Fruit fly (Drosophila melanogaster) whole organism, embryonic: Measurements from ENCODE around the gene ZnT63C.

Source experiments
- Atf6 ChIP-seq: fragments of 200-800 bp; sonication (Bioruptor generic); IDR thresholded peaks from 2 replicates; pipeline ENCODE4 v1.3.6; 2022; ENCODE audit warnings: missing biosample characterization, missing genetic modification characterization
- Awh ChIP-seq: fragments of 200-800 bp; sonication (Bioruptor generic); IDR thresholded peaks from 2 replicates; pipeline ENCODE4, ENCODE4 v1.3.6; 2022; ENCODE audit warnings: missing biosample characterization, missing genetic modification characterization
- CG10462 ChIP-seq: fragments of 200-800 bp; sonication (Bioruptor generic); optimal IDR thresholded peaks from 2 replicates; lab custom pipeline; 2016; ENCODE audit warnings: missing biosample characterization, missing genetic modification characterization
- CG11695 ChIP-seq: fragments of 200-800 bp; sonication (Bioruptor generic); IDR thresholded peaks from 3 replicates; pipeline ENCODE4 v1.3.6; 2022; ENCODE audit warnings: missing biosample characterization, missing genetic modification characterization
- CG13296 ChIP-seq: fragments of 200-800 bp; sonication (Bioruptor generic); optimal IDR thresholded peaks from 3 replicates; lab custom pipeline; 2018; ENCODE audit warnings: missing biosample characterization, mild to moderate bottlenecking, missing genetic modification characterization
- CG15011 ChIP-seq: fragments of 200-800 bp; sonication (Bioruptor generic); optimal IDR thresholded peaks from 3 replicates; lab custom pipeline; 2018; ENCODE audit warnings: missing biosample characterization, mild to moderate bottlenecking, missing genetic modification characterization
- CG18764 ChIP-seq: fragments of 200-800 bp; sonication (Bioruptor generic); optimal IDR thresholded peaks from 3 replicates; lab custom pipeline; 2016; ENCODE audit warnings: missing biosample characterization, missing genetic modification characterization
- CG2875 ChIP-seq: fragments of 200-800 bp; sonication (Bioruptor generic); optimal IDR thresholded peaks from 2 replicates; lab custom pipeline; 2017; ENCODE audit warnings: missing biosample characterization, mild to moderate bottlenecking, missing genetic modification characterization, missing genetic modification reagents
- CG32767 ChIP-seq: fragments of 200-800 bp; sonication (Bioruptor generic); IDR thresholded peaks from 2 replicates; pipeline ENCODE4 v1.3.6; 2022; ENCODE audit warnings: missing biosample characterization, missing genetic modification characterization
- CG6689 ChIP-seq: fragments of 200-800 bp; sonication (Bioruptor generic); IDR thresholded peaks from 2 replicates; pipeline ENCODE4 v1.3.6; 2022; ENCODE audit warnings: missing biosample characterization, missing genetic modification characterization
- Dbx ChIP-seq: fragments of 200-800 bp; sonication (Bioruptor generic); IDR thresholded peaks from 3 replicates; pipeline ENCODE4 v1.3.6; 2022; ENCODE audit warnings: missing biosample characterization, missing genetic modification characterization
- Dek ChIP-seq: fragments of 200-800 bp; sonication (Bioruptor generic); optimal IDR thresholded peaks from 3 replicates; lab custom pipeline; 2019; ENCODE audit warnings: missing biosample characterization, mild to moderate bottlenecking, missing genetic modification characterization, moderate library complexity
- ERR ChIP-seq: fragments of 200-800 bp; sonication (Bioruptor generic); optimal IDR thresholded peaks from 2 replicates; lab custom pipeline; 2016; ENCODE audit warnings: missing biosample characterization, missing genetic modification characterization
- Eip74EF ChIP-seq, 2 experiments: fragments of 200-800 bp in 1 of 2; fragments of >200 bp in 1 of 2; sonication (Bioruptor generic) in 1 of 2; optimal IDR thresholded peaks; 2 replicates each; lab custom pipeline; 2017 to 2019; ENCODE audit warnings: missing biosample characterization in 2 of 2, missing genetic modification characterization in 2 of 2, mild to moderate bottlenecking in 1 of 2, moderate library complexity in 1 of 2
- Fer1 ChIP-seq: fragments of 200-800 bp; sonication (Bioruptor generic); optimal IDR thresholded peaks from 2 replicates; lab custom pipeline; 2017; ENCODE audit warnings: missing biosample characterization, mild to moderate bottlenecking, missing genetic modification characterization
- H15 ChIP-seq: fragments of 200-800 bp; sonication (Bioruptor generic); IDR thresholded peaks from 3 replicates; pipeline ENCODE4 v1.3.6; 2022; ENCODE audit warnings: missing biosample characterization, missing genetic modification characterization
- Hey ChIP-seq: fragments of 200-800 bp; sonication (Bioruptor generic); optimal IDR thresholded peaks from 3 replicates; lab custom pipeline; 2018; ENCODE audit warnings: missing biosample characterization, mild to moderate bottlenecking, missing genetic modification characterization
- HmgD ChIP-seq: fragments of 200-800 bp; sonication (Bioruptor generic); optimal IDR thresholded peaks from 3 replicates; lab custom pipeline; 2016; ENCODE audit warnings: missing biosample characterization, missing genetic modification characterization
- Hmr ChIP-seq: fragments of 200-800 bp; sonication (Bioruptor generic); optimal IDR thresholded peaks from 3 replicates; lab custom pipeline; 2017; ENCODE audit warnings: mild to moderate bottlenecking, missing biosample characterization, missing genetic modification reagents, missing genetic modification characterization
- Hr39 ChIP-seq: fragments of >200 bp; optimal IDR thresholded peaks from 2 replicates; lab custom pipeline; 2017
- Myb ChIP-seq: fragments of 200-800 bp; sonication (Bioruptor generic); optimal IDR thresholded peaks from 2 replicates; lab custom pipeline; 2016; ENCODE audit warnings: missing biosample characterization, missing genetic modification characterization
- Nf-YB ChIP-seq: fragments of 200-800 bp; sonication (Bioruptor generic); optimal IDR thresholded peaks from 3 replicates; lab custom pipeline; 2019; ENCODE audit warnings: missing biosample characterization, mild to moderate bottlenecking, missing genetic modification characterization, moderate library complexity
- Optix ChIP-seq: fragments of 200-800 bp; sonication (Bioruptor generic); IDR thresholded peaks from 3 replicates; pipeline ENCODE4 v1.3.6; 2022; ENCODE audit warnings: missing biosample characterization, missing genetic modification characterization
- Rx ChIP-seq: fragments of 200-800 bp; sonication (Bioruptor generic); IDR thresholded peaks from 2 replicates; pipeline ENCODE4 v1.3.6; 2022; ENCODE audit warnings: missing biosample characterization, missing genetic modification characterization
- Sin3A ChIP-seq: fragments of >200 bp; optimal IDR thresholded peaks from 2 replicates; lab custom pipeline; 2018
- Tbp ChIP-seq: fragments of >200 bp; optimal IDR thresholded peaks from 2 replicates; lab custom pipeline; 2018; ENCODE audit warnings: missing biosample characterization, missing genetic modification characterization
- Trl ChIP-seq, 3 experiments: fragments of >200 bp in 2 of 3; fragments of 200-800 bp in 1 of 3; sonication (Bioruptor generic) in 1 of 3; optimal IDR thresholded peaks; 2 replicates in 1 of 3; 3 replicates in 2 of 3; lab custom pipeline; 2016 to 2017; ENCODE audit warnings: missing biosample characterization in 1 of 3, missing genetic modification characterization in 1 of 3
- ac ChIP-seq: fragments of 200-800 bp; sonication (Bioruptor generic); optimal IDR thresholded peaks from 3 replicates; lab custom pipeline; 2017; ENCODE audit warnings: missing biosample characterization, mild to moderate bottlenecking, missing genetic modification characterization
- amos ChIP-seq: fragments of 200-800 bp; sonication (Bioruptor generic); IDR thresholded peaks from 2 replicates; pipeline ENCODE4 v1.3.6; 2022; ENCODE audit warnings: missing biosample characterization, missing genetic modification characterization; ENCODE audit not compliant: partially characterized antibody
- ap ChIP-seq: fragments of 200-800 bp; sonication (Bioruptor generic); IDR thresholded peaks from 2 replicates; pipeline ENCODE4 v1.3.6; 2022; ENCODE audit warnings: missing biosample characterization, missing genetic modification characterization
- bab2 ChIP-seq: fragments of 200-800 bp; sonication (Bioruptor generic); optimal IDR thresholded peaks from 2 replicates; lab custom pipeline; 2016; ENCODE audit warnings: missing biosample characterization, missing genetic modification characterization
- caup ChIP-seq: fragments of 200-800 bp; sonication (Bioruptor generic); optimal IDR thresholded peaks from 3 replicates; lab custom pipeline; 2017; ENCODE audit warnings: missing biosample characterization, mild to moderate bottlenecking, missing genetic modification characterization, moderate library complexity; ENCODE audit not compliant: severe bottlenecking
- croc ChIP-seq: fragments of 200-800 bp; sonication (Bioruptor generic); conservative IDR thresholded peaks from 3 replicates; pipeline ENCODE4 v1.3.6; 2022; ENCODE audit warnings: missing biosample characterization, missing genetic modification characterization
- da ChIP-seq: fragments of 200-800 bp; sonication (Bioruptor generic); optimal IDR thresholded peaks from 2 replicates; lab custom pipeline; 2016; ENCODE audit warnings: missing biosample characterization, missing genetic modification characterization
- dm ChIP-seq: fragments of 200-800 bp; sonication (Bioruptor generic); optimal IDR thresholded peaks from 3 replicates; lab custom pipeline; 2016; ENCODE audit warnings: missing biosample characterization, missing genetic modification characterization
- dpn ChIP-seq, 2 experiments: fragments of 200-800 bp; sonication (Bioruptor generic); optimal IDR thresholded peaks; 3 replicates each; lab custom pipeline; 2016; ENCODE audit warnings: missing biosample characterization in 2 of 2, missing genetic modification characterization in 2 of 2
- ftz-f1 ChIP-seq: fragments of 200-800 bp; sonication (Bioruptor generic); optimal IDR thresholded peaks from 2 replicates; lab custom pipeline; 2016; ENCODE audit warnings: missing biosample characterization, missing genetic modification characterization
- gt ChIP-seq: fragments of 200-800 bp; sonication (Bioruptor generic); IDR thresholded peaks from 2 replicates; pipeline ENCODE4 v1.3.6; 2022; ENCODE audit warnings: missing biosample characterization, missing genetic modification characterization
- her ChIP-seq: fragments of 200-800 bp; sonication (Bioruptor generic); optimal IDR thresholded peaks from 2 replicates; lab custom pipeline; 2016; ENCODE audit warnings: missing biosample characterization, missing genetic modification characterization
- lmd ChIP-seq: fragments of 200-800 bp; sonication (Bioruptor generic); IDR thresholded peaks from 2 replicates; pipeline ENCODE4 v1.3.6; 2022; ENCODE audit warnings: missing biosample characterization, missing genetic modification characterization
- oc ChIP-seq: fragments of 200-800 bp; sonication (Bioruptor generic); optimal IDR thresholded peaks from 2 replicates; lab custom pipeline; 2018; ENCODE audit warnings: missing biosample characterization, mild to moderate bottlenecking, missing genetic modification characterization, moderate library complexity
- pho ChIP-seq: fragments of 200-800 bp; sonication (Bioruptor generic); optimal IDR thresholded peaks from 2 replicates; lab custom pipeline; 2016; ENCODE audit warnings: missing biosample characterization, missing genetic modification characterization
- rib ChIP-seq: fragments of 200-800 bp; sonication (Bioruptor generic); IDR thresholded peaks from 2 replicates; pipeline ENCODE4 v1.3.6; 2022; ENCODE audit warnings: missing biosample characterization, missing genetic modification characterization
- row ChIP-seq: fragments of 200-800 bp; sonication (Bioruptor generic); IDR thresholded peaks from 3 replicates; pipeline ENCODE4 v1.3.6; 2022; ENCODE audit warnings: missing biosample characterization, missing genetic modification characterization
- schlank ChIP-seq: fragments of 200-800 bp; sonication (Bioruptor generic); optimal IDR thresholded peaks from 2 replicates; lab custom pipeline; 2018; ENCODE audit warnings: missing biosample characterization, mild to moderate bottlenecking, missing genetic modification characterization
- scrt ChIP-seq: fragments of 200-800 bp; sonication (Bioruptor generic); optimal IDR thresholded peaks from 2 replicates; lab custom pipeline; 2018; ENCODE audit warnings: missing biosample characterization, mild to moderate bottlenecking, missing genetic modification characterization, moderate library complexity
- stwl ChIP-seq: fragments of 200-800 bp; sonication (Bioruptor generic); optimal IDR thresholded peaks from 3 replicates; lab custom pipeline; 2018; ENCODE audit warnings: missing biosample characterization, mild to moderate bottlenecking, missing genetic modification characterization, moderate library complexity
- unc-4 ChIP-seq: fragments of 200-800 bp; sonication (Bioruptor generic); IDR thresholded peaks from 2 replicates; pipeline ENCODE4 v1.3.6; 2022; ENCODE audit warnings: missing biosample characterization, missing genetic modification characterization; ENCODE audit not compliant: partially characterized antibody
- wdn ChIP-seq: fragments of 200-800 bp; sonication (Bioruptor generic); IDR thresholded peaks from 2 replicates; pipeline ENCODE4 v1.3.6; 2022; ENCODE audit warnings: missing biosample characterization, missing genetic modification characterization
- zen ChIP-seq: fragments of 200-800 bp; sonication (Bioruptor generic); optimal IDR thresholded peaks from 3 replicates; lab custom pipeline; 2018; ENCODE audit warnings: missing biosample characterization, mild to moderate bottlenecking, missing genetic modification characterization, moderate library complexity

Gene ZnT63C

dm6 chr3L:3303534-3304459, at the start of gene ZnT63C (continued):
- TF ChIP-seq gt (GFP tag; lab: Robert Waterston, UW) (no peak), caup (GFP tag; lab: Kevin White, UChicago) (no peak), ac (GFP tag; lab: Kevin White, UChicago) (no peak), CG6689 (GFP tag; lab: Robert Waterston, UW) (no peak), her (no peak), ftz-f1 (GFP tag; lab: Kevin White, UChicago) (no peak), bab2 (no peak), Optix (no peak), row (GFP tag; lab: Robert Waterston, UW) (peak; percentile 33; the same call in 2 of the 3 replicates), CG11695 (no peak), H15 (GFP tag; lab: Robert Waterston, UW) (no peak), CG15011 (no peak), rib (0 out of 2 replicates have a peak, but pooled peaks have one; percentile 16), Eip74EF (GFP tag; optimal IDR thresholded peaks at IDR 0.05; lab: Kevin White, UChicago) (no peak), ap (GFP tag; lab: Robert Waterston, UW) (no peak), Fer1 (GFP tag; lab: Kevin White, UChicago) (no peak), Trl (optimal IDR thresholded peaks at IDR 0.05; lab: Kevin White, UChicago) (no peak), Trl (GFP tag; optimal IDR thresholded peaks at IDR 0.05; lab: Kevin White, UChicago) (no peak), Sin3A (no peak), Awh (no peak), Hmr (GFP tag; lab: Kevin White, UChicago) (no peak), da (GFP tag; lab: Kevin White, UChicago) (no peak), HmgD (GFP tag; lab: Kevin White, UChicago) (no peak), Nf-YB (no peak), pho (GFP tag; lab: Kevin White, UChicago) (no peak), Dbx (GFP tag; lab: Robert Waterston, UW) (peak; percentile 38; the same call in 1 of the 3 replicates), Rx (no peak), scrt (no peak), dpn (GFP tag; optimal IDR thresholded peaks at IDR 0.05; lab: Kevin White, UChicago) (no peak), unc-4 (GFP tag; lab: Robert Waterston, UW) (peak; percentile 78), CG10462 (GFP tag; lab: Kevin White, UChicago) (no peak), ERR (GFP tag; lab: Kevin White, UChicago) (no peak), Atf6 (GFP tag; lab: Robert Waterston, UW) (no peak), lmd (GFP tag; lab: Robert Waterston, UW) (no peak), croc (GFP tag; lab: Robert Waterston, UW) (no peak), Hr39 (lab: Kevin White, UChicago) (no peak), wdn (GFP tag; lab: Robert Waterston, UW) (0 out of 2 replicates have a peak, but pooled peaks have one; percentile 6), CG13296 (GFP tag; lab: Kevin White, UChicago) (no peak), stwl (tag; lab: Kevin White, UChicago) (peak; percentile 76), CG18764 (GFP tag; lab: Kevin White, UChicago) (no peak), Hey (no peak), dm (GFP tag; lab: Kevin White, UChicago) (peak; percentile 21), CG32767 (GFP tag; lab: Robert Waterston, UW) (peak; percentile 40; the same call in 1 of the 2 replicates), Tbp (GFP tag; lab: Kevin White, UChicago) (no peak), Myb (GFP tag; lab: Kevin White, UChicago) (peak; percentile 97), oc (tag; lab: Kevin White, UChicago) (no peak), CG2875 (GFP tag; lab: Kevin White, UChicago) (no peak), schlank (tag; lab: Kevin White, UChicago) (no peak), amos (GFP tag; lab: Robert Waterston, UW) (peak; percentile 78), Dek (no peak), zen (tag; lab: Kevin White, UChicago) (no peak)
